Worm (Caenorhabditis elegans): ENCODE results near the gene F59A7.2.

Gene F59A7.2

ce11 chrV:1969228-1969627, 47.1 kb downstream of the F59A7.2 start, which contains the start of gene acs-3:
Gene acs-3 (plus strand): TSS chrV:1969528.
- no peak for TF ChIP-seq hmg-11 (tag; optimal IDR thresholded peaks at IDR 0.05)
- TF ChIP-seq nhr-43 (tag; optimal IDR thresholded peaks at IDR 0.05; ENCODE audit: poor library complexity, severe bottlenecking): no peak
- no peak for TF ChIP-seq nhr-67 (tag; optimal IDR thresholded peaks at IDR 0.05)
- no peak for TF ChIP-seq daf-12 (tag; optimal IDR thresholded peaks at IDR 0.05)
- no peak for TF ChIP-seq ceh-9 (tag; optimal IDR thresholded peaks at IDR 0.05)
- no peak for TF ChIP-seq unc-62 (GFP tag; optimal IDR thresholded peaks at IDR 0.05)
- TF ChIP-seq snpc-4 (tag; optimal IDR thresholded peaks at IDR 0.05): no peak
- no peak for TF ChIP-seq ZK546.5 (tag; optimal IDR thresholded peaks at IDR 0.05)
- TF ChIP-seq sea-2 (GFP tag; optimal IDR thresholded peaks at IDR 0.05): no peak
- no peak for TF ChIP-seq fos-1 (tag; optimal IDR thresholded peaks at IDR 0.05)
- no peak for TF ChIP-seq zag-1 (tag; optimal IDR thresholded peaks at IDR 0.05)
- no peak for TF ChIP-seq ztf-11 (tag; optimal IDR thresholded peaks at IDR 0.05)
- TF ChIP-seq pha-4 (tag; optimal IDR thresholded peaks at IDR 0.05): no peak
- no peak for TF ChIP-seq nhr-237 (tag; optimal IDR thresholded peaks at IDR 0.05)
- no peak for TF ChIP-seq nhr-23 (tag; optimal IDR thresholded peaks at IDR 0.05)
- no peak for TF ChIP-seq tbx-2 (tag; optimal IDR thresholded peaks at IDR 0.05)
- TF ChIP-seq elt-2 (tag; optimal IDR thresholded peaks at IDR 0.05): no peak

- TF ChIP-seq aly-2 (tag; optimal IDR thresholded peaks at IDR 0.05): no peak
- no peak for TF ChIP-seq ceh-28 (tag; optimal IDR thresholded peaks at IDR 0.05)
- TF ChIP-seq egl-5 (tag; optimal IDR thresholded peaks at IDR 0.05): no peak
- no peak for TF ChIP-seq zag-1 (tag; optimal IDR thresholded peaks at IDR 0.05)
- TF ChIP-seq ceh-82 (tag; optimal IDR thresholded peaks at IDR 0.05): no peak
- TF ChIP-seq unc-39 (tag; optimal IDR thresholded peaks at IDR 0.05): no peak
- TF ChIP-seq daf-12 (tag; optimal IDR thresholded peaks at IDR 0.05): no peak
- no peak for TF ChIP-seq fos-1 (tag; optimal IDR thresholded peaks at IDR 0.05)
- TF ChIP-seq ztf-4 (tag; optimal IDR thresholded peaks at IDR 0.05): no peak
- no peak for TF ChIP-seq nhr-12 (tag; optimal IDR thresholded peaks at IDR 0.05)
- no peak for TF ChIP-seq snpc-4 (tag; optimal IDR thresholded peaks at IDR 0.05)
Measured at ce11 chrV:1968809-1969208, 47.5 kb downstream of the F59A7.2 start.

- TF ChIP-seq ama-1 (optimal IDR thresholded peaks at IDR 0.05) (no peak), nhr-76 (tag; optimal IDR thresholded peaks at IDR 0.05) (peak; percentile 85), unc-62 (GFP tag; optimal IDR thresholded peaks at IDR 0.05) (no peak)
Measured at ce11 chrV:1966962-1967361, 49.4 kb downstream of the F59A7.2 start.

Data from whole organism, L3 larva.